Worm (Caenorhabditis elegans): ENCODE data around the gene tbx-35.

Gene tbx-35

ce11 chrII:5525297-5525696, at the start of gene tbx-35:
tbx-35 (minus strand) TSS chrII:5525397.
- no peak for TF ChIP-seq ces-1 (GFP tag; optimal IDR thresholded peaks at IDR 0.05)

- no peak for TF ChIP-seq mab-9 (GFP tag; IDR thresholded peaks at IDR 0.05)
- TF ChIP-seq elt-2 (tag; optimal IDR thresholded peaks at IDR 0.05) = peak; percentile 11
- peak; percentile 16 for TF ChIP-seq nhr-71 (tag; optimal IDR thresholded peaks at IDR 0.05)
- no peak for TF ChIP-seq lin-15B (tag; optimal IDR thresholded peaks at IDR 0.05)
- peak; percentile 3 for TF ChIP-seq nhr-20 (tag; optimal IDR thresholded peaks at IDR 0.05)
Measured at ce11 chrII:5574925-5575324, 49.7 kb upstream of the tbx-35 start.

- TF ChIP-seq lsy-2 (tag; optimal IDR thresholded peaks at IDR 0.05) (peak in 1 of 2 experiments; percentile 40), fkh-10 (GFP tag; optimal IDR thresholded peaks at IDR 0.05) (no peak), grh-1 (GFP tag; IDR thresholded peaks at IDR 0.05) (peak; percentile 34; the same call in 1 of the 2 replicates), lin-13 (GFP tag; optimal IDR thresholded peaks at IDR 0.05) (peak; percentile 30), vab-15 (tag; optimal IDR thresholded peaks at IDR 0.05) (no peak), nhr-12 (tag; optimal IDR thresholded peaks at IDR 0.05) (no peak), swsn-7 (tag; optimal IDR thresholded peaks at IDR 0.05) (peak; percentile 10), skn-1 (tag; optimal IDR thresholded peaks at IDR 0.05) (peak; percentile 82), nhr-90 (tag; optimal IDR thresholded peaks at IDR 0.05; ENCODE audit: poor library complexity) (peak; percentile 63), C04F5.9 (tag; optimal IDR thresholded peaks at IDR 0.05) (no peak), blmp-1 (tag; optimal IDR thresholded peaks at IDR 0.05) (peak; percentile 13), nhr-19 (GFP tag; conservative IDR thresholded peaks at IDR 0.05) (peak; percentile 43), snu-23 (GFP tag; optimal IDR thresholded peaks at IDR 0.05) (peak; percentile 81), nhr-20 (tag; optimal IDR thresholded peaks at IDR 0.05) (peak; percentile 82), nhr-85 (tag) (peak; percentile 93), elt-2 (tag; optimal IDR thresholded peaks at IDR 0.05) (peak; percentile 57), pax-3 (tag; optimal IDR thresholded peaks at IDR 0.05) (no peak), nhr-47 (tag; optimal IDR thresholded peaks at IDR 0.05) (peak; percentile 45), tbx-2 (tag; optimal IDR thresholded peaks at IDR 0.05) (peak; percentile 53), nhr-71 (tag; optimal IDR thresholded peaks at IDR 0.05) (peak; percentile 88), efl-1 (optimal IDR thresholded peaks at IDR 0.05) (no peak), efl-1 (GFP tag; optimal IDR thresholded peaks at IDR 0.05 in 1 of 2) (peak in 1 of 2 experiments; percentile 85), lin-35 (GFP tag; optimal IDR thresholded peaks at IDR 0.05) (peak in 1 of 2 experiments; percentile 60), lin-14 (GFP tag; optimal IDR thresholded peaks at IDR 0.05) (peak; percentile 70), ztf-4 (tag; optimal IDR thresholded peaks at IDR 0.05) (peak; percentile 58), alr-1 (tag; optimal IDR thresholded peaks at IDR 0.05; ENCODE audit: borderline replicate concordance) (no peak), elt-3 (tag; optimal IDR thresholded peaks at IDR 0.05) (peak in 2 of 6 experiments; percentile 25 to 78)
Measured at ce11 chrII:5572082-5572746, 47.0 kb upstream of the tbx-35 start.

- TF ChIP-seq efl-1 (optimal IDR thresholded peaks at IDR 0.05) (no peak), efl-1 (GFP tag; optimal IDR thresholded peaks at IDR 0.05 in 1 of 2) (no peak), mab-9 (GFP tag; IDR thresholded peaks at IDR 0.05) (no peak), nhr-71 (tag; optimal IDR thresholded peaks at IDR 0.05) (peak; percentile 9), irx-1 (tag; optimal IDR thresholded peaks at IDR 0.05) (no peak), lin-14 (GFP tag; optimal IDR thresholded peaks at IDR 0.05) (peak; percentile 11), nhr-85 (tag) (peak; percentile 78)
Measured at ce11 chrII:5570272-5570671, 45.1 kb upstream of the tbx-35 start, which contains the start of the genes C17C3.1 and C17C3.15. C17C3.1 (plus strand) TSS chrII:5570572. C17C3.15 (plus strand) TSS chrII:5570654.

ce11 chrII:5565082-5565623, 40.0 kb upstream of the tbx-35 start:
- TF ChIP-seq elt-2 (tag; optimal IDR thresholded peaks at IDR 0.05) = no peak
- no peak for TF ChIP-seq xbp-1 (tag; optimal IDR thresholded peaks at IDR 0.05)
- no peak for TF ChIP-seq egl-13 (tag; optimal IDR thresholded peaks at IDR 0.05)
- TF ChIP-seq lin-13 (GFP tag; optimal IDR thresholded peaks at IDR 0.05) = no peak
- TF ChIP-seq ets-5 (GFP tag; IDR thresholded peaks at IDR 0.05) = no peak
- TF ChIP-seq aha-1 (tag; optimal IDR thresholded peaks at IDR 0.05) = no peak
- no peak for TF ChIP-seq mep-1 (tag; optimal IDR thresholded peaks at IDR 0.05)
- TF ChIP-seq zag-1 (tag; optimal IDR thresholded peaks at IDR 0.05) = no peak
